Worm (Caenorhabditis elegans): Measurements from ENCODE around the gene Y45F3A.9.

DNA sequence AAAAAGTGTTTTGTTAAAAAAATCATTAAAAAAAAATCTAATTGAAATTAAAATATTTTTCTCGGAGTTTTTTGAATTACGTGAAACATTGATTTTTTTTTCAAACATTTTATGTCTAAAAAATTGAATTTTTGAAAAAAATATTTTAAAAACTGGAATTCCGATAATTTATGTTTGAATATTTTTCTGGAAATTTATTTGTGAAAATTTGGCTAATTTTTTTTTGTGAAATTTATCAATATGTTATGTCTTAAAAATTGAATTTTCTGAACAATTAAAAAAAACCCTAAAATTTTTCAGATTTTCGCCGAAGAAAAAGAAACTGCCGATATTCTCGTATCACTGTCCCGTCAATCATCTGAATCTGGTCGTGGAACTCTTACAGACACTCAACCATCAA lies 17.4 kb upstream of the Y45F3A.9 start, which contains the start of gene Y39A1A.24:
- TF ChIP-seq jun-1 (tag; optimal IDR thresholded peaks at IDR 0.05) (no peak), nhr-77 (tag; optimal IDR thresholded peaks at IDR 0.05) (no peak), nhr-237 (tag; optimal IDR thresholded peaks at IDR 0.05) (no peak), fos-1 (tag; optimal IDR thresholded peaks at IDR 0.05) (no peak), ztf-11 (tag; optimal IDR thresholded peaks at IDR 0.05) (no peak), pqm-1 (tag; optimal IDR thresholded peaks at IDR 0.05) (no peak), ces-1 (GFP tag; optimal IDR thresholded peaks at IDR 0.05) (no peak), dpl-1 (GFP tag; optimal IDR thresholded peaks at IDR 0.05) (no peak)

Measured in whole organism, L4 larva.